Fruit fly (Drosophila melanogaster) whole organism, embryonic: ENCODE measurements around the gene Sec3.

Source experiments
- Antp ChIP-seq: fragments of 200-800 bp; sonication (Bioruptor generic); optimal IDR thresholded peaks from 3 replicates; lab custom pipeline; 2016; ENCODE audit warnings: missing biosample characterization, missing genetic modification characterization
- Atf3 ChIP-seq: fragments of 200-800 bp; sonication (Bioruptor generic); optimal IDR thresholded peaks from 3 replicates; lab custom pipeline; 2016; ENCODE audit warnings: missing biosample characterization, missing genetic modification characterization
- BtbVII ChIP-seq: fragments of 200-800 bp; sonication (Bioruptor generic); optimal IDR thresholded peaks from 3 replicates; lab custom pipeline; 2017; ENCODE audit warnings: missing biosample characterization, mild to moderate bottlenecking, missing genetic modification characterization
- CG10274 ChIP-seq: fragments of 200-800 bp; sonication (Bioruptor generic); optimal IDR thresholded peaks from 3 replicates; lab custom pipeline; 2017; ENCODE audit warnings: missing biosample characterization, mild to moderate bottlenecking, missing genetic modification characterization
- CG1233 ChIP-seq: fragments of 200-800 bp; sonication (Bioruptor generic); optimal IDR thresholded peaks from 4 replicates; lab custom pipeline; 2018; ENCODE audit warnings: missing biosample characterization, mild to moderate bottlenecking, missing genetic modification characterization
- CG13123 ChIP-seq: fragments of 200-800 bp; sonication (Bioruptor generic); optimal IDR thresholded peaks from 2 replicates; lab custom pipeline; 2016; ENCODE audit warnings: missing biosample characterization, missing genetic modification characterization
- CG14050 ChIP-seq: fragments of 200-800 bp; sonication (Bioruptor generic); IDR thresholded peaks from 3 replicates; pipeline ENCODE4 v1.3.6; 2022; ENCODE audit warnings: missing biosample characterization, missing genetic modification characterization
- CG14860 ChIP-seq: fragments of 200-800 bp; sonication (Bioruptor generic); IDR thresholded peaks from 3 replicates; pipeline ENCODE4 v1.3.6; 2022; ENCODE audit warnings: missing biosample characterization, missing genetic modification characterization; ENCODE audit not compliant: partially characterized antibody
- CG14965 ChIP-seq: fragments of 200-800 bp; sonication (Bioruptor generic); optimal IDR thresholded peaks from 2 replicates; lab custom pipeline; 2016; ENCODE audit warnings: missing biosample characterization, missing genetic modification characterization, borderline replicate concordance
- CG1647 ChIP-seq: fragments of 200-800 bp; sonication (Bioruptor generic); optimal IDR thresholded peaks from 3 replicates; lab custom pipeline; 2016; ENCODE audit warnings: missing biosample characterization, missing genetic modification characterization
- CG16779 ChIP-seq: fragments of 200-800 bp; sonication (Bioruptor generic); IDR thresholded peaks from 2 replicates; pipeline ENCODE4 v1.3.6; 2022; ENCODE audit warnings: missing biosample characterization, missing genetic modification characterization
- CG17802 ChIP-seq: fragments of 200-800 bp; sonication (Bioruptor generic); optimal IDR thresholded peaks from 2 replicates; lab custom pipeline; 2018; ENCODE audit warnings: missing biosample characterization, mild to moderate bottlenecking, missing genetic modification characterization, moderate library complexity
- CG2120 ChIP-seq: fragments of 200-800 bp; sonication (Bioruptor generic); optimal IDR thresholded peaks from 3 replicates; lab custom pipeline; 2016; ENCODE audit warnings: missing biosample characterization, missing genetic modification characterization
- CG2889 ChIP-seq: fragments of 200-800 bp; sonication (Bioruptor generic); IDR thresholded peaks from 3 replicates; pipeline ENCODE4 v1.3.6; 2022; ENCODE audit warnings: missing biosample characterization, missing genetic modification characterization
- CG32532 ChIP-seq: fragments of 200-800 bp; sonication (Bioruptor generic); IDR thresholded peaks from 2 replicates; pipeline ENCODE4 v1.3.6; 2022; ENCODE audit warnings: missing biosample characterization, missing genetic modification characterization
- CG4404 ChIP-seq: fragments of 200-800 bp; sonication (Bioruptor generic); IDR thresholded peaks from 2 replicates; pipeline ENCODE4 v1.3.6; 2022; ENCODE audit warnings: missing biosample characterization, missing genetic modification characterization
- CG5953 ChIP-seq: fragments of 200-800 bp; sonication (Bioruptor generic); IDR thresholded peaks from 2 replicates; pipeline ENCODE4 v1.3.6; 2022; ENCODE audit warnings: missing biosample characterization, missing genetic modification characterization
- CG6175 ChIP-seq: fragments of 200-800 bp; sonication (Bioruptor generic); IDR thresholded peaks from 3 replicates; pipeline ENCODE4 v1.3.6; 2022; ENCODE audit warnings: missing biosample characterization, missing genetic modification characterization
- CG6765 ChIP-seq: fragments of 200-800 bp; sonication (Bioruptor generic); optimal IDR thresholded peaks from 3 replicates; lab custom pipeline; 2017; ENCODE audit warnings: missing biosample characterization, mild to moderate bottlenecking, missing genetic modification characterization
- CG7271 ChIP-seq: fragments of 200-800 bp; sonication (Bioruptor generic); optimal IDR thresholded peaks from 2 replicates; lab custom pipeline; 2018; ENCODE audit warnings: missing biosample characterization, mild to moderate bottlenecking, missing genetic modification characterization, moderate library complexity
- CG7357 ChIP-seq: fragments of 200-800 bp; sonication (Bioruptor generic); IDR thresholded peaks from 3 replicates; pipeline ENCODE4 v1.3.6; 2022; ENCODE audit warnings: missing biosample characterization, missing genetic modification characterization
- CG7372 ChIP-seq: fragments of 200-800 bp; sonication (Bioruptor generic); IDR thresholded peaks from 2 replicates; pipeline ENCODE4 v1.3.6; 2022; ENCODE audit warnings: missing biosample characterization, missing genetic modification characterization
- CG8924 ChIP-seq: fragments of 200-800 bp; optimal IDR thresholded peaks from 3 replicates; lab custom pipeline; 2019; ENCODE audit warnings: missing biosample characterization, mild to moderate bottlenecking, missing genetic modification characterization, moderate library complexity
- CG9609 ChIP-seq: fragments of 200-800 bp; sonication (Bioruptor generic); optimal IDR thresholded peaks from 3 replicates; lab custom pipeline; 2016; ENCODE audit warnings: missing biosample characterization, missing genetic modification characterization
- Dek ChIP-seq: fragments of 200-800 bp; sonication (Bioruptor generic); optimal IDR thresholded peaks from 3 replicates; lab custom pipeline; 2019; ENCODE audit warnings: missing biosample characterization, mild to moderate bottlenecking, missing genetic modification characterization, moderate library complexity
- Fer2 ChIP-seq: fragments of 200-800 bp; sonication (Bioruptor generic); optimal IDR thresholded peaks from 2 replicates; lab custom pipeline; 2018; ENCODE audit warnings: missing biosample characterization, mild to moderate bottlenecking, missing genetic modification characterization, moderate library complexity
- H15 ChIP-seq: fragments of 200-800 bp; sonication (Bioruptor generic); IDR thresholded peaks from 3 replicates; pipeline ENCODE4 v1.3.6; 2022; ENCODE audit warnings: missing biosample characterization, missing genetic modification characterization
- H2.0 ChIP-seq: fragments of 200-800 bp; sonication (Bioruptor generic); IDR thresholded peaks from 2 replicates; pipeline ENCODE4 v1.3.6; 2022; ENCODE audit warnings: missing biosample characterization, missing genetic modification characterization
- HLH3B ChIP-seq: fragments of 200-800 bp; sonication (Bioruptor generic); IDR thresholded peaks from 2 replicates; pipeline ENCODE4 v1.3.6; 2022; ENCODE audit warnings: missing biosample characterization, missing genetic modification characterization
- MTF-1 ChIP-seq: fragments of 200-800 bp; sonication (Bioruptor generic); optimal IDR thresholded peaks from 2 replicates; lab custom pipeline; 2018; ENCODE audit warnings: missing biosample characterization, mild to moderate bottlenecking, missing genetic modification characterization, borderline replicate concordance
- Neu2 ChIP-seq: fragments of 200-800 bp; sonication (Bioruptor generic); optimal IDR thresholded peaks from 3 replicates; lab custom pipeline; 2016; ENCODE audit warnings: missing biosample characterization, missing genetic modification characterization, borderline replicate concordance
- Oli ChIP-seq: fragments of 200-800 bp; sonication (Bioruptor generic); optimal IDR thresholded peaks from 2 replicates; lab custom pipeline; 2018; ENCODE audit warnings: missing biosample characterization, mild to moderate bottlenecking, missing genetic modification characterization, moderate library complexity
- Rx ChIP-seq: fragments of 200-800 bp; sonication (Bioruptor generic); IDR thresholded peaks from 2 replicates; pipeline ENCODE4 v1.3.6; 2022; ENCODE audit warnings: missing biosample characterization, missing genetic modification characterization
- al ChIP-seq: fragments of 200-800 bp; sonication (Bioruptor generic); IDR thresholded peaks from 2 replicates; pipeline ENCODE4 v1.3.6; 2022; ENCODE audit warnings: missing biosample characterization, missing genetic modification characterization
- bigmax ChIP-seq: fragments of 200-800 bp; sonication (Bioruptor generic); optimal IDR thresholded peaks from 2 replicates; lab custom pipeline; 2018; ENCODE audit warnings: missing biosample characterization, mild to moderate bottlenecking, missing genetic modification characterization
- chinmo ChIP-seq: fragments of 200-800 bp; sonication (Bioruptor generic); IDR thresholded peaks from 4 replicates; pipeline ENCODE4 v1.3.6; 2022; ENCODE audit warnings: missing biosample characterization, missing genetic modification characterization; ENCODE audit not compliant: partially characterized antibody
- ci ChIP-seq: fragments of 200-800 bp; sonication (Bioruptor generic); IDR thresholded peaks from 3 replicates; pipeline ENCODE4 v1.3.6; 2022; ENCODE audit warnings: missing biosample characterization, missing genetic modification characterization
- dimm ChIP-seq: fragments of 200-800 bp; sonication (Bioruptor generic); IDR thresholded peaks from 2 replicates; pipeline ENCODE4 v1.3.6; 2022; ENCODE audit warnings: missing biosample characterization, missing genetic modification characterization
- kah ChIP-seq: fragments of 200-800 bp; sonication (Bioruptor generic); optimal IDR thresholded peaks from 2 replicates; lab custom pipeline; 2018; ENCODE audit warnings: missing biosample characterization, mild to moderate bottlenecking, missing genetic modification characterization
- klu ChIP-seq: fragments of 200-800 bp; sonication (Bioruptor generic); IDR thresholded peaks from 2 replicates; pipeline ENCODE4 v1.3.6; 2022; ENCODE audit warnings: missing biosample characterization, missing genetic modification characterization
- lmd ChIP-seq: fragments of 200-800 bp; sonication (Bioruptor generic); IDR thresholded peaks from 2 replicates; pipeline ENCODE4 v1.3.6; 2022; ENCODE audit warnings: missing biosample characterization, missing genetic modification characterization
- lola ChIP-seq, 3 experiments: fragments of >200 bp in 2 of 3; fragments of 200-800 bp in 1 of 3; sonication (Bioruptor generic) in 1 of 3; optimal IDR thresholded peaks; 2 replicates each; lab custom pipeline; 2017 to 2019; ENCODE audit warnings: missing biosample characterization in 3 of 3, missing genetic modification characterization in 3 of 3, mild to moderate bottlenecking in 1 of 3, moderate library complexity in 1 of 3
- run ChIP-seq: fragments of 200-800 bp; sonication (Bioruptor generic); optimal IDR thresholded peaks from 3 replicates; lab custom pipeline; 2018; ENCODE audit warnings: missing biosample characterization, mild to moderate bottlenecking, missing genetic modification characterization
- sisA ChIP-seq: fragments of 200-800 bp; sonication (Bioruptor generic); IDR thresholded peaks from 2 replicates; pipeline ENCODE4 v1.3.6; 2022; ENCODE audit warnings: missing biosample characterization, missing genetic modification characterization
- slou ChIP-seq: fragments of 200-800 bp; sonication (Bioruptor generic); optimal IDR thresholded peaks from 3 replicates; lab custom pipeline; 2016; ENCODE audit warnings: missing biosample characterization, missing genetic modification characterization
- sqz ChIP-seq: fragments of 200-800 bp; sonication (Bioruptor generic); optimal IDR thresholded peaks from 3 replicates; lab custom pipeline; 2018; ENCODE audit warnings: missing biosample characterization, mild to moderate bottlenecking, missing genetic modification characterization
- sug ChIP-seq: fragments of 200-800 bp; optimal IDR thresholded peaks from 2 replicates; lab custom pipeline; 2019; ENCODE audit warnings: missing biosample characterization, mild to moderate bottlenecking, missing genetic modification characterization, moderate library complexity
- tna ChIP-seq: fragments of 200-800 bp; sonication (Bioruptor generic); IDR thresholded peaks from 2 replicates; pipeline ENCODE4 v1.3.6; 2022; ENCODE audit warnings: missing biosample characterization, missing genetic modification characterization; ENCODE audit not compliant: partially characterized antibody
- trem ChIP-seq: fragments of 200-800 bp; optimal IDR thresholded peaks from 3 replicates; lab custom pipeline; 2019; ENCODE audit warnings: missing biosample characterization, mild to moderate bottlenecking, missing genetic modification characterization, moderate library complexity
- zfh2 ChIP-seq: fragments of 200-800 bp; sonication (Bioruptor generic); optimal IDR thresholded peaks from 2 replicates; lab custom pipeline; 2016; ENCODE audit warnings: missing biosample characterization, missing genetic modification characterization

Sec3 gene

dm6 chr3L:17458856-17459518 is 34.0 kb upstream of the Sec3 start (continued):
- TF ChIP-seq bigmax (GFP tag; lab: Kevin White, UChicago) (no peak), CG6175 (GFP tag; lab: Robert Waterston, UW) (no peak), Fer2 (tag; lab: Kevin White, UChicago) (no peak), CG14050 (GFP tag; lab: Robert Waterston, UW) (peak; percentile 49; the same call in 2 of the 3 replicates), Neu2 (GFP tag; lab: Kevin White, UChicago) (no peak), CG2889 (GFP tag; lab: Robert Waterston, UW) (no peak), ci (GFP tag; lab: Robert Waterston, UW) (0 out of 3 replicates have a peak, but pooled peaks have one; percentile 50), sisA (GFP tag; lab: Robert Waterston, UW) (peak; percentile 54; the same call in 1 of the 2 replicates), sqz (GFP tag; lab: Kevin White, UChicago) (no peak), CG6765 (GFP tag; lab: Kevin White, UChicago) (no peak), CG16779 (no peak), CG10274 (no peak), CG1647 (GFP tag; lab: Kevin White, UChicago) (no peak), CG17802 (tag; lab: Kevin White, UChicago) (no peak), Antp (GFP tag; lab: Kevin White, UChicago) (no peak), zfh2 (GFP tag; lab: Kevin White, UChicago) (no peak), CG7372 (GFP tag; lab: Robert Waterston, UW) (no peak), klu (GFP tag; lab: Robert Waterston, UW) (no peak), Rx (GFP tag; lab: Robert Waterston, UW) (no peak), Oli (peak; percentile 41), CG7271 (tag; lab: Kevin White, UChicago) (no peak), tna (GFP tag; lab: Robert Waterston, UW) (no peak), CG7357 (GFP tag; lab: Robert Waterston, UW) (no peak), slou (no peak), CG8924 (tag; lab: Kevin White, UChicago) (peak; percentile 5), run (tag; lab: Kevin White, UChicago) (no peak), CG1233 (GFP tag; lab: Kevin White, UChicago) (no peak), dimm (GFP tag; lab: Robert Waterston, UW) (no peak), CG14965 (no peak), kah (no peak), CG2120 (GFP tag; lab: Kevin White, UChicago) (peak; percentile 42), BtbVII (GFP tag; lab: Kevin White, UChicago) (peak; percentile 20), H15 (0 out of 3 replicates have a peak, but pooled peaks have one; percentile 34), sug (tag; lab: Kevin White, UChicago) (no peak), HLH3B (no peak), Atf3 (GFP tag; lab: Kevin White, UChicago) (no peak), trem (tag; lab: Kevin White, UChicago) (peak; percentile 16), CG4404 (GFP tag; lab: Robert Waterston, UW) (0 out of 2 replicates have a peak, but pooled peaks have one; percentile 26), CG32532 (GFP tag; lab: Robert Waterston, UW) (peak; percentile 12; the same call in 1 of the 2 replicates), CG5953 (GFP tag; lab: Robert Waterston, UW) (no peak), al (GFP tag; lab: Robert Waterston, UW) (no peak), CG9609 (GFP tag; lab: Kevin White, UChicago) (no peak), chinmo (GFP tag; lab: Robert Waterston, UW) (no peak), MTF-1 (no peak), lola (GFP tag; optimal IDR thresholded peaks at IDR 0.05; lab: Kevin White, UChicago) (peak in 1 of 3 experiments; percentile 40), lmd (GFP tag; lab: Robert Waterston, UW) (0 out of 2 replicates have a peak, but pooled peaks have one; percentile 17), CG14860 (GFP tag; lab: Robert Waterston, UW) (no peak), Dek (no peak), H2.0 (GFP tag; lab: Robert Waterston, UW) (no peak), CG13123 (GFP tag; lab: Kevin White, UChicago) (no peak)
